Worm (Caenorhabditis elegans): ENCODE results near the gene irld-15.

Gene irld-15

ce11 chrV:2290329-2290728 is 13.3 kb downstream of the irld-15 start, which contains the start of gene nhr-225:
TSS of gene nhr-225 (minus strand) at chrV:2290474.
- TF ChIP-seq ceh-44 (GFP tag; IDR thresholded peaks at IDR 0.05) (no peak), unc-130 (GFP tag; optimal IDR thresholded peaks at IDR 0.05) (no peak), dve-1 (tag; optimal IDR thresholded peaks at IDR 0.05; ENCODE audit: insufficient read depth) (peak; percentile 8)

DNA sequence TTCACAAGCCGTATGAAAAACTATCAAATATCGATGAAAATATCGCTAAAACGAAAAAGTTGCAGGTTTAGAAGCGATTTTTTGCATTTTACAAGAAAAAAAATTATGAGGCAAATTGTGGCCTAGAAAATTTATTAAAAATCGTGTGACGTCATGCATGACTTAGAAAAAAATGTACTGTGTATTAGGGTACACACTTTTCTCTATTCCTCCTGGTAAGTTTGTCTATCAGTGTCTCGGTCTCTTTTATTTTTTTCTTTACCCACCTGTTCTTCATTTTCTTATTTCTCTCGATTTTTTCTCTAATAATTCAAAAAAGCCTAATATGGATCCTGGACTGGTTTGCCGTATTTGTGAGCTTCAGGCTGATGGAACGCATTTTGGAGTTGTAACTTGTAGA is 18.6 kb downstream of the irld-15 start, which contains the start of gene nhr-227:
TSS of gene nhr-227 (plus strand) at position 326 of the 400 bp plus-strand sequence.
- no peak for TF ChIP-seq zip-2 (tag; optimal IDR thresholded peaks at IDR 0.05)
- TF ChIP-seq aha-1 (tag), result peak; percentile 75
- peak; percentile 12 for TF ChIP-seq hlh-30 (tag; optimal IDR thresholded peaks at IDR 0.05; ENCODE audit: insufficient read depth)
- TF ChIP-seq dve-1 (tag; optimal IDR thresholded peaks at IDR 0.05; ENCODE audit: insufficient read depth), result peak; percentile 31
- no peak for TF ChIP-seq skn-1 (tag; optimal IDR thresholded peaks at IDR 0.05)
- peak; percentile 33 for TF ChIP-seq T20F7.1 (GFP tag; optimal IDR thresholded peaks at IDR 0.05)
- no peak for TF ChIP-seq nhr-237 (tag; optimal IDR thresholded peaks at IDR 0.05)
- no peak for TF ChIP-seq F49E8.2 (tag; optimal IDR thresholded peaks at IDR 0.05; ENCODE audit: borderline replicate concordance)
- peak; percentile 51 for TF ChIP-seq nhr-28 (tag; optimal IDR thresholded peaks at IDR 0.05)

DNA sequence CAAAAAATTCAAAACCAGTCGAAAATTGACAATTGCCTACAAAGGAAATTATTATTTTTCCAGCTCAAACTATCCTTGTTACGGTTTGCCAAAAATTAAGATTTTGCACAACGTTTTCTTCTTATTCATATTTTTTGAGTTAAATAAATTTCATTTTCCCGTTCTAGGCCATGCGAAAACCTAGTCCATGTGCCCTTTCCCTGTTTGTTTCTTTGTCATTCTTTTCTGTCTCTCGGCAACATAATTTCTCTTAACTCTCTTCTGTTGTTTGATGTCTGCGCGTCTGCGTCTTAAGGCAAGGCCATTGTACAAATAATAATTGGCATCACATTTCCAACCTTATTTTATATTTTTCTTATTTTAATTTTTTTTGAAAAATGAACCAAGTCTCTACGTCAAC is 22.2 kb downstream of the irld-15 start, which contains the start of gene nhr-228:
TSS of gene nhr-228 (plus strand) at position 261 of the 400 bp plus-strand sequence.
- no peak for TF ChIP-seq tra-1 (GFP tag; IDR thresholded peaks at IDR 0.05)
- TF ChIP-seq egl-43 (GFP tag; IDR thresholded peaks at IDR 0.05), result no peak
- no peak for TF ChIP-seq pha-4 (GFP tag; IDR thresholded peaks at IDR 0.05)
- no peak for TF ChIP-seq pha-4 (tag; optimal IDR thresholded peaks at IDR 0.05)
- TF ChIP-seq ceh-44 (GFP tag; IDR thresholded peaks at IDR 0.05), result no peak
- TF ChIP-seq ceh-62 (tag; optimal IDR thresholded peaks at IDR 0.05), result no peak
- TF ChIP-seq php-3 (GFP tag; IDR thresholded peaks at IDR 0.05), result no peak
- 0 out of 2 replicates have a peak, but pooled peaks have one; percentile 28 for TF ChIP-seq hmg-1.1 (GFP tag; IDR thresholded peaks at IDR 0.05)
- no peak for TF ChIP-seq zfp-2 (tag; optimal IDR thresholded peaks at IDR 0.05)
- TF ChIP-seq aha-1 (tag), result peak; percentile 90
- TF ChIP-seq snpc-1.2 (GFP tag; IDR thresholded peaks at IDR 0.05), result no peak
- no peak for TF ChIP-seq madf-5 (GFP tag; IDR thresholded peaks at IDR 0.05)
- TF ChIP-seq sdz-12 (GFP tag; optimal IDR thresholded peaks at IDR 0.05), result no peak
- no peak for TF ChIP-seq aly-2 (tag; optimal IDR thresholded peaks at IDR 0.05)
- TF ChIP-seq dve-1 (tag; optimal IDR thresholded peaks at IDR 0.05; ENCODE audit: insufficient read depth), result peak; percentile 55
- TF ChIP-seq nhr-77 (tag; optimal IDR thresholded peaks at IDR 0.05), result no peak
- TF ChIP-seq hif-1 (tag; optimal IDR thresholded peaks at IDR 0.05), result peak in 1 of 2 experiments; percentile 12
- TF ChIP-seq ctbp-1 (GFP tag; IDR thresholded peaks at IDR 0.05), result no peak
- TF ChIP-seq fos-1 (tag; optimal IDR thresholded peaks at IDR 0.05), result no peak
- no peak for TF ChIP-seq saeg-2 (GFP tag; IDR thresholded peaks at IDR 0.05)
- no peak for TF ChIP-seq F10B5.3 (tag; optimal IDR thresholded peaks at IDR 0.05)
- TF ChIP-seq nhr-41 (GFP tag; IDR thresholded peaks at IDR 0.05), result no peak
- TF ChIP-seq jun-1 (tag; optimal IDR thresholded peaks at IDR 0.05), result no peak
- TF ChIP-seq nhr-6 (tag; optimal IDR thresholded peaks at IDR 0.05), result peak; percentile 21
- TF ChIP-seq lin-39 (tag; optimal IDR thresholded peaks at IDR 0.05), result no peak
- no peak for TF ChIP-seq rbr-2 (tag; optimal IDR thresholded peaks at IDR 0.05)
- TF ChIP-seq ces-1 (GFP tag; optimal IDR thresholded peaks at IDR 0.05), result no peak
- no peak for TF ChIP-seq daf-16 (GFP tag; optimal IDR thresholded peaks at IDR 0.05)
- TF ChIP-seq daf-16 (tag; optimal IDR thresholded peaks at IDR 0.05), result peak; percentile 49
- no peak for TF ChIP-seq cey-2 (tag; optimal IDR thresholded peaks at IDR 0.05; ENCODE audit: borderline replicate concordance, insufficient read depth)
- TF ChIP-seq hlh-30 (tag; optimal IDR thresholded peaks at IDR 0.05; ENCODE audit: insufficient read depth), result peak; percentile 47
- no peak for TF ChIP-seq lim-7 (GFP tag; IDR thresholded peaks at IDR 0.05)
- TF ChIP-seq spr-1 (tag; optimal IDR thresholded peaks at IDR 0.05), result no peak
- no peak for TF ChIP-seq dmd-8 (GFP tag; IDR thresholded peaks at IDR 0.05)
- TF ChIP-seq pqm-1 (tag; optimal IDR thresholded peaks at IDR 0.05), result peak; percentile 57
- no peak for TF ChIP-seq unc-130 (GFP tag; optimal IDR thresholded peaks at IDR 0.05)
- peak; percentile 81 for TF ChIP-seq nhr-28 (tag; optimal IDR thresholded peaks at IDR 0.05)
- peak; percentile 68 for TF ChIP-seq mes-2 (tag; optimal IDR thresholded peaks at IDR 0.05; ENCODE audit: poor library complexity, severe bottlenecking)
- TF ChIP-seq mep-1 (tag; optimal IDR thresholded peaks at IDR 0.05), result peak; percentile 62
- TF ChIP-seq madf-9 (GFP tag; conservative IDR thresholded peaks at IDR 0.05), result no peak
- TF ChIP-seq arid-1 (GFP tag; conservative IDR thresholded peaks at IDR 0.05), result no peak
- TF ChIP-seq nhr-11 (tag; optimal IDR thresholded peaks at IDR 0.05), result no peak

Measured in whole organism, L4 larva.